Worm (Caenorhabditis elegans) whole organism, L2 larva: ENCODE results near the gene T01G5.6.

Experiments
- ZK546.5 ChIP-seq: sonication (generic microtip); optimal IDR thresholded peaks from 2 replicates; lab custom pipeline; 2017; ENCODE audit warnings: missing biosample characterization, missing genetic modification characterization
- alr-1 ChIP-seq: fragments of 150-350 bp; optimal IDR thresholded peaks from 2 replicates; lab custom pipeline; 2014; ENCODE audit warnings: missing biosample characterization, missing genetic modification characterization
- aly-2 ChIP-seq: fragments of 150-350 bp; optimal IDR thresholded peaks from 2 replicates; lab custom pipeline; 2014; ENCODE audit warnings: missing biosample characterization, missing genetic modification characterization
- ama-1 ChIP-seq: fragments of 150-350 bp; optimal IDR thresholded peaks from 2 replicates; lab custom pipeline; 2018; ENCODE audit warnings: inconsistent platforms
- dmd-4 ChIP-seq: sonication (generic microtip); optimal IDR thresholded peaks from 2 replicates; lab custom pipeline; 2017; ENCODE audit warnings: missing biosample characterization, missing genetic modification characterization
- egl-27 ChIP-seq: sonication (generic microtip); optimal IDR thresholded peaks from 3 replicates; lab custom pipeline; 2017; ENCODE audit warnings: missing biosample characterization, missing genetic modification reagents, missing genetic modification characterization
- elt-1 ChIP-seq: fragments of 150-350 bp; optimal IDR thresholded peaks from 2 replicates; lab custom pipeline; 2014; ENCODE audit warnings: missing biosample characterization, missing genetic modification characterization
- lsy-2 ChIP-seq, 2 experiments: fragments of 150-350 bp in 1 of 2; sonication (generic microtip) in 1 of 2; optimal IDR thresholded peaks; 2 replicates each; lab custom pipeline; 2014 to 2017; ENCODE audit warnings: missing biosample characterization in 2 of 2, missing genetic modification characterization in 2 of 2
- nhr-12 ChIP-seq: fragments of 150-350 bp; optimal IDR thresholded peaks from 2 replicates; lab custom pipeline; 2014; ENCODE audit warnings: missing biosample characterization, missing genetic modification characterization
- nhr-6 ChIP-seq: fragments of 150-350 bp; optimal IDR thresholded peaks from 2 replicates; lab custom pipeline; 2014; ENCODE audit warnings: missing biosample characterization, missing genetic modification characterization
- unc-62 ChIP-seq: fragments of 150-350 bp; optimal IDR thresholded peaks from 2 replicates; lab custom pipeline; 2014; ENCODE audit warnings: missing biosample characterization, missing genetic modification reagents, missing genetic modification characterization
- zag-1 ChIP-seq: fragments of 150-350 bp; optimal IDR thresholded peaks from 2 replicates; lab custom pipeline; 2014; ENCODE audit warnings: missing biosample characterization, missing genetic modification characterization

DNA sequence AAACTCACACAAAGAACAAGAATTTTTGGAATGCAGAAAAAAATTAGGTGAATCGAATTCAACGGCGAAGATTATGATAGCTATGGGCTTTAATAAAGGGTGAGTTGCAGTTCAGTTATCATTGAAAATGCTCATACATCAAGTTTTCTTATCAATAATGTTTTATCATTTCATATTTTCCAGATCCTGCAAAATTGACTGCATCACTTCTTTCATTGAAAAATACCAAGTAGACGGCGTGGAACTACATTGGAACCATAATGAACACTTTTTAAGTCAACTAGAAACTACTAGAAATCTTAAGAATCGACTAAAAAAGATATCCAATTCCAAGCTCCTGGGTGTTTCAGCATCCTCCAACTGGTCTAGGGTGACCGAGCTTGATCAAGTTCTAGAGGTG lies 29.4 kb upstream of the T01G5.6 start, which contains the start of gene K08F9.1:
- TF ChIP-seq zag-1 (tag; lab: Kevin White, UChicago) (no peak), dmd-4 (no peak), nhr-12 (tag; lab: Kevin White, UChicago) (no peak), nhr-6 (no peak), ama-1 (no peak), ZK546.5 (tag; lab: Kevin White, UChicago) (no peak), lsy-2 (tag; optimal IDR thresholded peaks at IDR 0.05; lab: Kevin White, UChicago) (no peak), elt-1 (tag; lab: Kevin White, UChicago) (no peak), unc-62 (GFP tag; lab: Kevin White, UChicago) (no peak), aly-2 (tag; lab: Kevin White, UChicago) (no peak), egl-27 (no peak), alr-1 (no peak)
